Fruit fly (Drosophila melanogaster) whole organism, embryonic: Measurements from ENCODE around the gene sau.

ENCODE experiments used
- Adf1 ChIP-seq: fragments of 200-800 bp; sonication (Bioruptor generic); IDR thresholded peaks from 2 replicates; pipeline ENCODE4 v1.3.6; 2022; ENCODE audit warnings: missing biosample characterization, missing genetic modification characterization
- Atf6 ChIP-seq: fragments of 200-800 bp; sonication (Bioruptor generic); IDR thresholded peaks from 2 replicates; pipeline ENCODE4 v1.3.6; 2022; ENCODE audit warnings: missing biosample characterization, missing genetic modification characterization
- CG10267 ChIP-seq: fragments of 200-800 bp; sonication (Bioruptor generic); optimal IDR thresholded peaks from 2 replicates; lab custom pipeline; 2018; ENCODE audit warnings: missing biosample characterization, mild to moderate bottlenecking, missing genetic modification characterization, moderate library complexity
- CG10321 ChIP-seq: fragments of 200-800 bp; sonication (Bioruptor generic); IDR thresholded peaks from 2 replicates; pipeline ENCODE4 v1.3.6; 2022; ENCODE audit warnings: missing biosample characterization, missing genetic modification characterization
- CG12155 ChIP-seq: fragments of 200-800 bp; sonication (Bioruptor generic); optimal IDR thresholded peaks from 3 replicates; lab custom pipeline; 2016; ENCODE audit warnings: missing biosample characterization, missing genetic modification characterization
- CG14710 ChIP-seq: fragments of 200-800 bp; sonication (Bioruptor generic); optimal IDR thresholded peaks from 3 replicates; lab custom pipeline; 2019; ENCODE audit warnings: missing biosample characterization, mild to moderate bottlenecking, missing genetic modification characterization, moderate library complexity
- CG15479 ChIP-seq: fragments of 200-800 bp; sonication (Bioruptor generic); optimal IDR thresholded peaks from 3 replicates; lab custom pipeline; 2019; ENCODE audit warnings: missing biosample characterization, mild to moderate bottlenecking, missing genetic modification characterization, moderate library complexity
- CG17186 ChIP-seq: fragments of 200-800 bp; sonication (Bioruptor generic); optimal IDR thresholded peaks from 3 replicates; lab custom pipeline; 2017; ENCODE audit warnings: missing biosample characterization, missing genetic modification reagents, missing genetic modification characterization
- CG17829 ChIP-seq: fragments of 200-800 bp; optimal IDR thresholded peaks from 2 replicates; lab custom pipeline; 2019; ENCODE audit warnings: missing biosample characterization, mild to moderate bottlenecking, missing genetic modification characterization, moderate library complexity
- CG34224 ChIP-seq: fragments of 200-800 bp; sonication (Bioruptor generic); IDR thresholded peaks from 3 replicates; pipeline ENCODE4 v1.3.6; 2022; ENCODE audit warnings: missing biosample characterization, missing genetic modification characterization; ENCODE audit not compliant: partially characterized antibody
- CG34376 ChIP-seq: fragments of 200-800 bp; sonication (Bioruptor generic); optimal IDR thresholded peaks from 2 replicates; lab custom pipeline; 2018; ENCODE audit warnings: missing biosample characterization, mild to moderate bottlenecking, missing genetic modification characterization
- CG4617 ChIP-seq: fragments of 200-800 bp; sonication (Bioruptor generic); optimal IDR thresholded peaks from 3 replicates; lab custom pipeline; 2016; ENCODE audit warnings: missing biosample characterization, missing genetic modification characterization, borderline replicate concordance
- CG4854 ChIP-seq: fragments of 200-800 bp; sonication (Bioruptor generic); optimal IDR thresholded peaks from 2 replicates; lab custom pipeline; 2016; ENCODE audit warnings: missing biosample characterization, missing genetic modification characterization, inconsistent platforms
- CG6175 ChIP-seq: fragments of 200-800 bp; sonication (Bioruptor generic); IDR thresholded peaks from 3 replicates; pipeline ENCODE4 v1.3.6; 2022; ENCODE audit warnings: missing biosample characterization, missing genetic modification characterization
- CG6791 ChIP-seq: fragments of 200-800 bp; sonication (Bioruptor generic); IDR thresholded peaks from 3 replicates; pipeline ENCODE4 v1.3.6; 2022; ENCODE audit warnings: missing biosample characterization, missing genetic modification characterization; ENCODE audit not compliant: partially characterized antibody
- CG7357 ChIP-seq: fragments of 200-800 bp; sonication (Bioruptor generic); IDR thresholded peaks from 3 replicates; pipeline ENCODE4 v1.3.6; 2022; ENCODE audit warnings: missing biosample characterization, missing genetic modification characterization
- CG7963 ChIP-seq: fragments of 200-800 bp; sonication (Bioruptor generic); IDR thresholded peaks from 3 replicates; pipeline ENCODE4 v1.3.6; 2022; ENCODE audit warnings: missing biosample characterization, missing genetic modification characterization; ENCODE audit not compliant: partially characterized antibody
- Dll ChIP-seq: fragments of 200-800 bp; sonication (Bioruptor generic); IDR thresholded peaks from 4 replicates; pipeline ENCODE4 v1.3.6; 2022; ENCODE audit warnings: missing biosample characterization, missing genetic modification characterization; ENCODE audit not compliant: partially characterized antibody
- GATAe ChIP-seq: fragments of 200-800 bp; sonication (Bioruptor generic); conservative IDR thresholded peaks from 2 replicates; pipeline ENCODE4 v1.3.6; 2022; ENCODE audit warnings: missing biosample characterization, missing genetic modification characterization
- Gug ChIP-seq: fragments of 200-800 bp; sonication (Bioruptor generic); IDR thresholded peaks from 4 replicates; pipeline ENCODE4 v1.3.6; 2022; ENCODE audit warnings: missing biosample characterization, missing genetic modification characterization
- H2.0 ChIP-seq: fragments of 200-800 bp; sonication (Bioruptor generic); IDR thresholded peaks from 2 replicates; pipeline ENCODE4 v1.3.6; 2022; ENCODE audit warnings: missing biosample characterization, missing genetic modification characterization
- HLHmδ ChIP-seq: fragments of 200-800 bp; sonication (Bioruptor generic); optimal IDR thresholded peaks from 2 replicates; lab custom pipeline; 2018; ENCODE audit warnings: missing biosample characterization, mild to moderate bottlenecking, missing genetic modification characterization, moderate library complexity
- MBD-R2 ChIP-seq: fragments of 200-800 bp; sonication (Bioruptor generic); IDR thresholded peaks from 2 replicates; pipeline ENCODE4 v1.3.6; 2022; ENCODE audit warnings: missing biosample characterization, missing genetic modification characterization
- MESR4 ChIP-seq: fragments of 200-800 bp; sonication (Bioruptor generic); optimal IDR thresholded peaks from 2 replicates; lab custom pipeline; 2018; ENCODE audit warnings: missing biosample characterization, mild to moderate bottlenecking, missing genetic modification characterization, moderate library complexity
- Med ChIP-seq: fragments of 200-800 bp; sonication (Bioruptor generic); peaks from one replicate; lab custom pipeline; 2016; ENCODE audit warnings: missing biosample characterization, missing genetic modification characterization, mild to moderate bottlenecking, inconsistent platforms, moderate library complexity
- NFAT ChIP-seq: fragments of 200-800 bp; sonication (Bioruptor generic); IDR thresholded peaks from 2 replicates; pipeline ENCODE4 v1.3.6; 2022; ENCODE audit warnings: missing biosample characterization, missing genetic modification characterization
- Sry-β ChIP-seq: fragments of 200-800 bp; sonication (Bioruptor generic); optimal IDR thresholded peaks from 2 replicates; lab custom pipeline; 2018; ENCODE audit warnings: missing biosample characterization, mild to moderate bottlenecking, missing genetic modification characterization, moderate library complexity
- abd-A ChIP-seq: fragments of 200-800 bp; sonication (Bioruptor generic); optimal IDR thresholded peaks from 3 replicates; lab custom pipeline; 2019; ENCODE audit warnings: missing biosample characterization, mild to moderate bottlenecking, missing genetic modification characterization, moderate library complexity
- ash1 ChIP-seq: fragments of 200-800 bp; sonication (Bioruptor generic); optimal IDR thresholded peaks from 2 replicates; lab custom pipeline; 2018; ENCODE audit warnings: missing biosample characterization, mild to moderate bottlenecking, missing genetic modification characterization
- az2 ChIP-seq: fragments of 200-800 bp; sonication (Bioruptor generic); optimal IDR thresholded peaks from 3 replicates; lab custom pipeline; 2016; ENCODE audit warnings: missing biosample characterization, missing genetic modification characterization
- chinmo ChIP-seq: fragments of 200-800 bp; sonication (Bioruptor generic); IDR thresholded peaks from 4 replicates; pipeline ENCODE4 v1.3.6; 2022; ENCODE audit warnings: missing biosample characterization, missing genetic modification characterization; ENCODE audit not compliant: partially characterized antibody
- exex ChIP-seq: fragments of 200-800 bp; sonication (Bioruptor generic); optimal IDR thresholded peaks from 4 replicates; lab custom pipeline; 2018; ENCODE audit warnings: missing biosample characterization, mild to moderate bottlenecking, missing genetic modification characterization, moderate library complexity
- gro ChIP-seq: fragments of 200-800 bp; sonication (Bioruptor generic); optimal IDR thresholded peaks from 2 replicates; lab custom pipeline; 2016; ENCODE audit warnings: missing biosample characterization, missing genetic modification characterization
- gsb-n ChIP-seq: fragments of 200-800 bp; sonication (Bioruptor generic); optimal IDR thresholded peaks from 3 replicates; lab custom pipeline; 2018; ENCODE audit warnings: missing biosample characterization, mild to moderate bottlenecking, missing genetic modification characterization
- hkb ChIP-seq, 2 experiments: fragments of 200-800 bp in 1 of 2; fragments of >200 bp in 1 of 2; sonication (Bioruptor generic) in 1 of 2; IDR thresholded peaks in 1 of 2; optimal IDR thresholded peaks in 1 of 2; 2 replicates each; pipeline versions ENCODE4 v1.3.6 to Lab custom; 2017 to 2022; ENCODE audit warnings: missing biosample characterization in 1 of 2, missing genetic modification characterization in 1 of 2
- ind ChIP-seq: fragments of 200-800 bp; sonication (Bioruptor generic); optimal IDR thresholded peaks from 3 replicates; lab custom pipeline; 2016; ENCODE audit warnings: missing biosample characterization, missing genetic modification characterization
- lbe ChIP-seq: fragments of 200-800 bp; sonication (Bioruptor generic); optimal IDR thresholded peaks from 2 replicates; lab custom pipeline; 2016; ENCODE audit warnings: missing biosample characterization, mild to moderate bottlenecking, missing genetic modification characterization
- nau ChIP-seq: fragments of 200-800 bp; sonication (Bioruptor generic); optimal IDR thresholded peaks from 3 replicates; lab custom pipeline; 2017; ENCODE audit warnings: missing biosample characterization, mild to moderate bottlenecking, missing genetic modification characterization, missing genetic modification reagents
- psq ChIP-seq: fragments of 200-800 bp; sonication (Bioruptor generic); optimal IDR thresholded peaks from 2 replicates; lab custom pipeline; 2017; ENCODE audit warnings: missing biosample characterization, missing genetic modification characterization
- pzg ChIP-seq: fragments of 200-800 bp; sonication (Bioruptor generic); optimal IDR thresholded peaks from 3 replicates; lab custom pipeline; 2018; ENCODE audit warnings: missing biosample characterization, mild to moderate bottlenecking, missing genetic modification characterization, moderate library complexity
- sens ChIP-seq: fragments of 200-800 bp; sonication (Bioruptor generic); peaks from one replicate; lab custom pipeline; 2016; ENCODE audit warnings: missing biosample characterization, missing genetic modification characterization
- sr ChIP-seq: fragments of 200-800 bp; sonication (Bioruptor generic); IDR thresholded peaks from 3 replicates; pipeline ENCODE4 v1.3.6; 2022; ENCODE audit warnings: missing biosample characterization, missing genetic modification characterization
- stwl ChIP-seq: fragments of 200-800 bp; sonication (Bioruptor generic); optimal IDR thresholded peaks from 3 replicates; lab custom pipeline; 2018; ENCODE audit warnings: missing biosample characterization, mild to moderate bottlenecking, missing genetic modification characterization, moderate library complexity
- tna ChIP-seq: fragments of 200-800 bp; sonication (Bioruptor generic); IDR thresholded peaks from 2 replicates; pipeline ENCODE4 v1.3.6; 2022; ENCODE audit warnings: missing biosample characterization, missing genetic modification characterization; ENCODE audit not compliant: partially characterized antibody
- unpg ChIP-seq: fragments of 200-800 bp; sonication (Bioruptor generic); optimal IDR thresholded peaks from 3 replicates; lab custom pipeline; 2018; ENCODE audit warnings: missing biosample characterization, mild to moderate bottlenecking, missing genetic modification characterization, moderate library complexity
- vnd ChIP-seq: fragments of 200-800 bp; sonication (Bioruptor generic); IDR thresholded peaks from 3 replicates; pipeline ENCODE4 v1.3.6; 2022; ENCODE audit warnings: missing biosample characterization, missing genetic modification characterization; ENCODE audit not compliant: partially characterized antibody
- zen ChIP-seq: fragments of 200-800 bp; sonication (Bioruptor generic); optimal IDR thresholded peaks from 3 replicates; lab custom pipeline; 2018; ENCODE audit warnings: missing biosample characterization, mild to moderate bottlenecking, missing genetic modification characterization, moderate library complexity
- zen2 ChIP-seq: fragments of 200-800 bp; sonication (Bioruptor generic); IDR thresholded peaks from 3 replicates; pipeline ENCODE4 v1.3.6; 2022; ENCODE audit warnings: missing biosample characterization, missing genetic modification characterization; ENCODE audit not compliant: partially characterized antibody
- zfh2 ChIP-seq: fragments of 200-800 bp; sonication (Bioruptor generic); optimal IDR thresholded peaks from 2 replicates; lab custom pipeline; 2016; ENCODE audit warnings: missing biosample characterization, missing genetic modification characterization

sau gene

DNA sequence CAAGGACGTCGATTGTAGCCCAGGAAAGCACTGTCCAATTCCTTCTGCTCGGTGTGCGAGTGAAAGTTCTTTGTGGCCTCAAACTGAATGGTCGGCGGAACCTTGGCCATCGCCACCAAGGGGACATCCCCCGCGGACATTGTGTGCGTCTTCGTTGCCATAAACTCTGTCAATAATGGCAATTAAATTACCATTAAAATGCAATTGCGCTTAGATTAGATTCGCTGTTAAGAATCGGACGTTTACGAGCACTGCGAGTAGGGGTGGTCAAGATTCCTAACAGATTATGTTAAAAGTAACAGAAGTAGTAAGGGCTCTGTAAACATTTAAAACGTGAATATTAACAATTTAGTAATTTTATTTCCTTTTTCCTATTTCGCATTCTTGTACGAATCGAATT is 10.1 kb upstream of the sau start, which contains the start of gene daed (continued):
- TF ChIP-seq exex (tag; lab: Kevin White, UChicago) (peak; percentile 99), lbe (GFP tag; lab: Kevin White, UChicago) (peak; percentile 35), Atf6 (GFP tag; lab: Robert Waterston, UW) (no peak), CG34376 (peak; percentile 2), Dll (0 out of 4 replicates have a peak, but pooled peaks have one; percentile 33), MESR4 (GFP tag; lab: Kevin White, UChicago) (peak; percentile 62), GATAe (GFP tag; lab: Robert Waterston, UW) (no peak), sens (GFP tag; lab: Kevin White, UChicago) (peak; percentile 8), chinmo (GFP tag; lab: Robert Waterston, UW) (0 out of 4 replicates have a peak, but pooled peaks have one; percentile 10), zen (tag; lab: Kevin White, UChicago) (peak; percentile 99), gro (GFP tag; lab: Kevin White, UChicago) (peak; percentile 9), vnd (GFP tag; lab: Robert Waterston, UW) (no peak), Adf1 (GFP tag; lab: Robert Waterston, UW) (peak; percentile 22; the same call in 1 of the 2 replicates), zen2 (GFP tag; lab: Robert Waterston, UW) (no peak), CG10321 (no peak), psq (GFP tag; lab: Kevin White, UChicago) (no peak), Med (GFP tag; lab: Kevin White, UChicago) (peak; percentile 79), CG7357 (GFP tag; lab: Robert Waterston, UW) (no peak), ash1 (GFP tag; lab: Kevin White, UChicago) (no peak), CG7963 (GFP tag; lab: Robert Waterston, UW) (no peak), MBD-R2 (GFP tag; lab: Robert Waterston, UW) (peak; percentile 74), pzg (GFP tag; lab: Kevin White, UChicago) (peak; percentile 30), zfh2 (GFP tag; lab: Kevin White, UChicago) (no peak), H2.0 (no peak), CG4617 (GFP tag; lab: Kevin White, UChicago) (peak; percentile 29), abd-A (tag; lab: Kevin White, UChicago) (peak; percentile 58), CG34224 (0 out of 3 replicates have a peak, but pooled peaks have one; percentile 28), HLHmδ (GFP tag; lab: Kevin White, UChicago) (no peak), Sry-β (GFP tag; lab: Kevin White, UChicago) (no peak), gsb-n (peak; percentile 69), CG14710 (tag; lab: Kevin White, UChicago) (peak; percentile 67), CG10267 (tag; lab: Kevin White, UChicago) (peak; percentile 82), CG12155 (GFP tag; lab: Kevin White, UChicago) (no peak), stwl (tag; lab: Kevin White, UChicago) (peak; percentile 42)

DNA sequence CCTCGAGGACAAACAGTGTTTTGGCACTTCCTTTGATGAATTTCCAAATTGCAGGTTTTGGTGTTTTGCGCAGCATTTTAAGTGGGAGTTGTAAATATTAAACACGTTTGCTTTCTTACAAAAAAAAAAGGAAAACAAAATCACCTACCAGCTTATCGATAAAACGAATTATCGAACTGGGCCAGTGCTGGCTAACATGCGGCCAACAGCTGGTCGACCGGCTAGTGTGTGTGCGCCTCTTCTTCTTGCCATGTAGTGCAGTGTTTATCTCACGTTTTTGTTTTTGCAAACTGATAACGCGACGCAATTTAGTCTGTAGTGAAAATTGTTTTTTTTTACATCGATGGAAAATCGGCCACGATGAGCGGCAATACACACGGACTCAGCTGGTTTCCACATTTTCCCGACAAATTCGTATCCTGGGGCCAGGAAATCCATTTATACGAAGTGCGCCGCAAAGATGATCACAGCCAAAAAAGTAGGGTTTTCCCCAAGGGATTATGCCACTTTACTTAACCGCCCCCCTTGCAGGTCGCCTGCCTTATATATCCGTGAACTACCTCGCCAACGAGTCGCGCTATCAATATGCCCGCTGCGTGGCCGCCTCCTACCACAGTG is 9.0 kb upstream of the sau start, which contains the start of the genes CG15386, CG42371 and mio:
CG15386 (minus strand) TSS at position 180 of the 618 bp plus-strand sequence.
CG42371 (minus strand) TSS at position 180 of the 618 bp plus-strand sequence.
mio (plus strand) TSS at position 224 of the 618 bp plus-strand sequence.
- TF ChIP-seq CG15479 (peak; percentile 20), CG6791 (GFP tag; lab: Robert Waterston, UW) (peak; percentile 65; the same call in 2 of the 3 replicates), ind (no peak), hkb (optimal IDR thresholded peaks at IDR 0.05; lab: Kevin White, UChicago) (no peak), hkb (GFP tag; IDR thresholded peaks at IDR 0.05; lab: Robert Waterston, UW) (peak; percentile 43; the same call in 1 of the 2 replicates), sr (GFP tag; lab: Robert Waterston, UW) (no peak), tna (GFP tag; lab: Robert Waterston, UW) (no peak), az2 (GFP tag; lab: Kevin White, UChicago) (no peak), CG6175 (GFP tag; lab: Robert Waterston, UW) (no peak), unpg (GFP tag; lab: Kevin White, UChicago) (no peak), NFAT (GFP tag; lab: Robert Waterston, UW) (no peak; the same call in 1 of the 2 replicates), CG17829 (tag; lab: Kevin White, UChicago) (peak; percentile 12), nau (GFP tag; lab: Kevin White, UChicago) (no peak), CG4854 (no peak), zfh2 (GFP tag; lab: Kevin White, UChicago) (peak; percentile 16), CG17186 (GFP tag; lab: Kevin White, UChicago) (peak; percentile 39), Gug (no peak)
